Worm (Caenorhabditis elegans): ENCODE measurements around the gene C16D9.8.
A peak's percentile ranks its signal among the peaks of the same experiment; 100 is the strongest.

Gene C16D9.8

DNA sequence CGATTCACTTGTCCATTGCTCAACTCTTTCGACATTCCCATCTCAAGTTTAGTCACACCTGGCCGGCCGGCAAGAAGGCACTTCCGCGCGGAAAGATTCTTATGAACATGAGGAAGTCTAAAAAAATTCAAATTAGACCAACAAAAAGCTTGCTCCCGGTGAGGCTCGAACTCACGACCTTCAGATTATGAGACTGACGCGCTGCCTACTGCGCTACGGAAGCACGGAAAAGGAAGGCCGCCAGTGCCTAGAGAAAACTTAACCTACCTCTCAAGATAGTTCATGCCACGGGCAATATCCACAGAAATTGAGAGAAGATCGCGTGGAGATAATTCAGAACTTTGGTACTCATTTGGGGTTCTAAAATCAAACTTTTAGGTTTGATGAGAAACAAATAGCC lies 33.3 kb downstream of the C16D9.8 start (continued):
- no peak for TF ChIP-seq ceh-28 (tag; optimal IDR thresholded peaks at IDR 0.05)
- TF ChIP-seq snpc-1.2 (GFP tag; IDR thresholded peaks at IDR 0.05) = peak; percentile 32; the same call in 1 of the 2 replicates
- no peak for TF ChIP-seq Y75B8A.6 (GFP tag; IDR thresholded peaks at IDR 0.05)
- no peak for TF ChIP-seq arid-1 (GFP tag; conservative IDR thresholded peaks at IDR 0.05)
- no peak for TF ChIP-seq hif-1 (tag; optimal IDR thresholded peaks at IDR 0.05)
- no peak for TF ChIP-seq Y48G9A.11 (GFP tag; IDR thresholded peaks at IDR 0.05)
- no peak for TF ChIP-seq ceh-82 (tag; optimal IDR thresholded peaks at IDR 0.05)
- TF ChIP-seq vab-7 (GFP tag; IDR thresholded peaks at IDR 0.05) = peak; percentile 60; the same call in 1 of the 2 replicates
- peak; percentile 75 for TF ChIP-seq egl-43 (GFP tag; IDR thresholded peaks at IDR 0.05)
- no peak for TF ChIP-seq lir-3 (tag; optimal IDR thresholded peaks at IDR 0.05)
- no peak for TF ChIP-seq nhr-10 (tag; optimal IDR thresholded peaks at IDR 0.05)
- peak; percentile 0 for TF ChIP-seq hlh-30 (tag; optimal IDR thresholded peaks at IDR 0.05; ENCODE audit: insufficient read depth)
- no peak for TF ChIP-seq nhr-102 (tag; optimal IDR thresholded peaks at IDR 0.05)
- TF ChIP-seq daf-8 (GFP tag; IDR thresholded peaks at IDR 0.05) = no peak
- no peak for TF ChIP-seq T20F7.1 (GFP tag; optimal IDR thresholded peaks at IDR 0.05)
- TF ChIP-seq mdl-1 (tag; optimal IDR thresholded peaks at IDR 0.05) = no peak
- TF ChIP-seq lin-29 (GFP tag; IDR thresholded peaks at IDR 0.05) = no peak
- no peak for TF ChIP-seq mep-1 (tag; optimal IDR thresholded peaks at IDR 0.05)
- TF ChIP-seq pqm-1 (tag; optimal IDR thresholded peaks at IDR 0.05) = no peak
- no peak for TF ChIP-seq D1046.2 (GFP tag; IDR thresholded peaks at IDR 0.05)
- no peak for TF ChIP-seq ama-1 (optimal IDR thresholded peaks at IDR 0.05)
- peak; percentile 64 for TF ChIP-seq mes-2 (tag; optimal IDR thresholded peaks at IDR 0.05; ENCODE audit: poor library complexity, severe bottlenecking)
- TF ChIP-seq ztf-11 (tag; optimal IDR thresholded peaks at IDR 0.05) = no peak
- no peak for TF ChIP-seq daf-19 (GFP tag; conservative IDR thresholded peaks at IDR 0.05)
- no peak for TF ChIP-seq dmd-9 (GFP tag; IDR thresholded peaks at IDR 0.05)
- TF ChIP-seq dpl-1 (GFP tag; optimal IDR thresholded peaks at IDR 0.05) = no peak
- TF ChIP-seq lin-1 (GFP tag; IDR thresholded peaks at IDR 0.05) = no peak
- no peak for TF ChIP-seq rbr-2 (tag; optimal IDR thresholded peaks at IDR 0.05)
- no peak for TF ChIP-seq gei-8 (GFP tag; optimal IDR thresholded peaks at IDR 0.05)
- TF ChIP-seq zip-2 (tag; optimal IDR thresholded peaks at IDR 0.05) = no peak
- no peak for TF ChIP-seq F37D6.2 (tag; optimal IDR thresholded peaks at IDR 0.05)
- no peak for TF ChIP-seq nhr-25 (tag; optimal IDR thresholded peaks at IDR 0.05; ENCODE audit: borderline replicate concordance, insufficient read depth)
- TF ChIP-seq mdt-29 (GFP tag; IDR thresholded peaks at IDR 0.05) = no peak
- TF ChIP-seq ceh-44 (GFP tag; IDR thresholded peaks at IDR 0.05) = peak; percentile 53; the same call in 1 of the 2 replicates
- no peak for TF ChIP-seq unc-39 (tag; optimal IDR thresholded peaks at IDR 0.05)
- TF ChIP-seq nhr-237 (tag; optimal IDR thresholded peaks at IDR 0.05) = no peak
- TF ChIP-seq madf-9 (GFP tag; conservative IDR thresholded peaks at IDR 0.05) = 0 out of 2 replicates have a peak, but pooled peaks have one; percentile 35
- TF ChIP-seq dmd-8 (GFP tag; IDR thresholded peaks at IDR 0.05) = 0 out of 2 replicates have a peak, but pooled peaks have one; percentile 32
- TF ChIP-seq nhr-42 (GFP tag; IDR thresholded peaks at IDR 0.05) = no peak
- peak; percentile 52 for TF ChIP-seq dmd-6 (GFP tag; IDR thresholded peaks at IDR 0.05)
- TF ChIP-seq duxl-1 (tag; optimal IDR thresholded peaks at IDR 0.05; ENCODE audit: poor library complexity) = peak; percentile 6
- TF ChIP-seq unc-130 (GFP tag; optimal IDR thresholded peaks at IDR 0.05) = no peak
- no peak for TF ChIP-seq set-16 (GFP tag; IDR thresholded peaks at IDR 0.05)
- no peak for TF ChIP-seq fos-1 (tag; optimal IDR thresholded peaks at IDR 0.05)
- TF ChIP-seq Y105C5A.15 (GFP tag; IDR thresholded peaks at IDR 0.05) = no peak
- TF ChIP-seq zip-11 (GFP tag; IDR thresholded peaks at IDR 0.05) = no peak
- TF ChIP-seq spr-1 (tag; optimal IDR thresholded peaks at IDR 0.05) = no peak
- TF ChIP-seq T26A8.4 (GFP tag; IDR thresholded peaks at IDR 0.05) = peak; percentile 47; the same call in 1 of the 2 replicates
- TF ChIP-seq ZK546.5 (tag; optimal IDR thresholded peaks at IDR 0.05) = no peak
- TF ChIP-seq F10B5.3 (tag; optimal IDR thresholded peaks at IDR 0.05) = no peak
- TF ChIP-seq nhr-48 (tag; optimal IDR thresholded peaks at IDR 0.05) = no peak
- TF ChIP-seq lin-13 (GFP tag; optimal IDR thresholded peaks at IDR 0.05) = no peak

Measured in whole organism, L4 larva.